Fruit fly (Drosophila melanogaster) whole organism, adult: Measurements from ENCODE around the gene ATPsynO.
A peak's percentile ranks its signal among the peaks of the same experiment; 100 is the strongest.

Experiments used
- CG12768 ChIP-seq: fragments of 200-800 bp; sonication (Bioruptor generic); optimal IDR thresholded peaks from 2 replicates; lab custom pipeline; 2017; ENCODE audit warnings: missing biosample characterization, missing genetic modification characterization, mild to moderate bottlenecking, moderate library complexity, missing genetic modification reagents
- CG14711 ChIP-seq: fragments of 200-800 bp; sonication (Bioruptor generic); optimal IDR thresholded peaks from 2 replicates; lab custom pipeline; 2018; ENCODE audit warnings: missing biosample characterization, mild to moderate bottlenecking, missing genetic modification characterization, moderate library complexity
- Clk ChIP-seq: fragments of 200-800 bp; sonication (Bioruptor generic); optimal IDR thresholded peaks from 2 replicates; lab custom pipeline; 2017; ENCODE audit warnings: missing biosample characterization, missing genetic modification characterization
- bab1 ChIP-seq: fragments of 200-800 bp; sonication (Bioruptor generic); optimal IDR thresholded peaks from 3 replicates; lab custom pipeline; 2019; ENCODE audit warnings: missing biosample characterization, mild to moderate bottlenecking, missing genetic modification characterization, moderate library complexity
- kay ChIP-seq: fragments of 200-800 bp; sonication (Bioruptor generic); peaks from one replicate; lab custom pipeline; 2016; ENCODE audit warnings: missing biosample characterization, missing genetic modification characterization, borderline replicate concordance
- ovo ChIP-seq: fragments of 200-800 bp; sonication (Bioruptor generic); optimal IDR thresholded peaks from 2 replicates; lab custom pipeline; 2016; ENCODE audit warnings: missing biosample characterization, missing genetic modification characterization

DNA sequence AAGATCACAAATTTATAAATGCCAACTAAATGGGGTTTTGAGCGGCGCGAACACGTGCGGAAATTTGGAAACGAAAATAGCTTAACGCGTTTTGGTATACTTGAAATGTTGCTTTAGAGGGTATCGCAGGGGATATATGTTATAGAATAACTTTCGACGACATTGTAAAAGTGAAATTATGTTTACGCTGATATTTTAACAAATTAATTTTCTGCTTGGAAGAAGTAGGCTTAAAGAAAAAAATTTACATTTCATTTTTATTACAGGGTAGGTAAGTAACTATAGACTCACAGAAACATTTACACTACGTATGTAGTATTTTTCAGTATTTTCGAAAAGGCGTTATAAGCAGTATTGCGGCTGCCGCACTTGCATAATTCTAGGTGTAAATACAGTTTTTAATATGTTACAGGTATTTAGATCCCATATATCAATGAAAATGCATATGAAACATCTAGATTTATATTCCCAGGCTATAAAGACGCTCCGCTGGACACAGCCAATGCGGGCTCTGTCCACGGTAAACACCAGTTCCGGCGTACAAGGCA, 36.0 kb upstream of the ATPsynO start, which contains the start of the genes Art3 and mRpS10:
- peak; percentile 99 for TF ChIP-seq CG14711 (tag; lab: Kevin White, UChicago)
- peak; percentile 100 for TF ChIP-seq CG12768 (GFP tag; lab: Kevin White, UChicago)
- TF ChIP-seq bab1 (GFP tag; lab: Kevin White, UChicago): peak; percentile 100
- peak; percentile 98 for TF ChIP-seq ovo
- no peak for TF ChIP-seq kay (GFP tag; lab: Kevin White, UChicago)
- peak; percentile 99 for TF ChIP-seq Clk (GFP tag; lab: Kevin White, UChicago)
